Fruit fly (Drosophila melanogaster): Measurements from ENCODE around the gene CG6683.

DNA sequence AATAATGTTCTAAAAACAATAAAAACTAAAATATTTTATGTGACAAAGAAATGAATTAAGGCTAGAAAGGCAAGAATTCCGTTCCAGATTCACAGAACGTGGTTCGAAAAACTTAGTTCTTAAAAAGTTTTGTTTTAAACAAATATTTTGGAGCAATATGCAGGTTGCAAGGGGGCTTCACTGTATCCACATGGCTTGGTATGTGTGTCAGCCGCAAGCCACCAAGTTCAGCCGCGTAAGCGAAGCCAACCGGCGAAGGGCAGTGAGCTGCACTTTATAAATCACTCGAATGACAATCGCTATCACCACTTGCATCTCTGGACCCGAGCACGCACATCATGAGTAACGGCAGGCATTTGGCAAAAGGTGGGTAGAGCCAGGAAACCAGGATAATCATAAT, 5.5 kb upstream of the CG6683 start, which contains the start of gene se:
- TF ChIP-seq Blimp-1 (GFP tag; optimal IDR thresholded peaks at IDR 0.05): no peak
- TF ChIP-seq Eip78C (GFP tag): no peak
- no peak for TF ChIP-seq Ets96B (tag; optimal IDR thresholded peaks at IDR 0.05)

Measured in whole organism, prepupa.